Fruit fly (Drosophila melanogaster): ENCODE measurements around the gene CG4789.

Gene CG4789

dm6 chrX:16833097-16833496 lies 32.4 kb downstream of the CG4789 start (continued):
- TF ChIP-seq CG8290 (GFP tag; optimal IDR thresholded peaks at IDR 0.05) (peak; percentile 64), CG8290 (tag; optimal IDR thresholded peaks at IDR 0.05) (peak in 1 of 2 experiments; percentile 86), sqz (GFP tag; optimal IDR thresholded peaks at IDR 0.05) (peak; percentile 10), emc (GFP tag; optimal IDR thresholded peaks at IDR 0.05) (no peak), CG13424 (tag; optimal IDR thresholded peaks at IDR 0.05) (peak; percentile 82), Jarid2 (GFP tag; optimal IDR thresholded peaks at IDR 0.05) (peak; percentile 27), CG2875 (GFP tag; optimal IDR thresholded peaks at IDR 0.05) (peak; percentile 69), CG30020 (tag; optimal IDR thresholded peaks at IDR 0.05) (peak; percentile 22), pzg (GFP tag; optimal IDR thresholded peaks at IDR 0.05) (no peak), slp2 (GFP tag; optimal IDR thresholded peaks at IDR 0.05) (peak; percentile 75), Ssrp (tag; optimal IDR thresholded peaks at IDR 0.05) (peak; percentile 76), CG18599 (GFP tag; optimal IDR thresholded peaks at IDR 0.05) (peak; percentile 60), Dip3 (GFP tag; optimal IDR thresholded peaks at IDR 0.05) (no peak), lilli (GFP tag; optimal IDR thresholded peaks at IDR 0.05) (peak; percentile 60), Dip2 (GFP tag; IDR thresholded peaks at IDR 0.05) (no peak), CG6175 (GFP tag; IDR thresholded peaks at IDR 0.05) (no peak), Sox102F (GFP tag; optimal IDR thresholded peaks at IDR 0.05) (peak; percentile 87), Eip74EF (GFP tag; optimal IDR thresholded peaks at IDR 0.05) (peak in 1 of 2 experiments; percentile 82), H15 (GFP tag; IDR thresholded peaks at IDR 0.05) (peak; percentile 65), cad (GFP tag; optimal IDR thresholded peaks at IDR 0.05) (no peak), CG12071 (GFP tag; optimal IDR thresholded peaks at IDR 0.05) (peak; percentile 77), crol (GFP tag; IDR thresholded peaks at IDR 0.05) (no peak), CG3163 (GFP tag; optimal IDR thresholded peaks at IDR 0.05) (peak; percentile 2), CG14710 (tag; optimal IDR thresholded peaks at IDR 0.05) (peak; percentile 66), CG9215 (GFP tag; IDR thresholded peaks at IDR 0.05) (peak; percentile 53), gt (GFP tag; IDR thresholded peaks at IDR 0.05) (peak; percentile 34; the same call in 1 of the 2 replicates), hkb (optimal IDR thresholded peaks at IDR 0.05) (no peak), hkb (GFP tag; IDR thresholded peaks at IDR 0.05) (peak; percentile 85), so (GFP tag; IDR thresholded peaks at IDR 0.05) (peak; percentile 82; the same call in 2 of the 3 replicates), esg (GFP tag; conservative IDR thresholded peaks at IDR 0.05) (peak; percentile 64), crc (GFP tag; optimal IDR thresholded peaks at IDR 0.05) (no peak), bowl (GFP tag; IDR thresholded peaks at IDR 0.05) (no peak), sens-2 (GFP tag; IDR thresholded peaks at IDR 0.05) (peak; percentile 59; the same call in 1 of the 2 replicates), Max (GFP tag; optimal IDR thresholded peaks at IDR 0.05) (peak; percentile 27), CG17385 (GFP tag; optimal IDR thresholded peaks at IDR 0.05) (peak; percentile 70), Dad (GFP tag; optimal IDR thresholded peaks at IDR 0.05) (peak; percentile 35), Dll (GFP tag; IDR thresholded peaks at IDR 0.05; ENCODE audit: partially characterized antibody) (no peak), CG10209 (GFP tag; optimal IDR thresholded peaks at IDR 0.05) (peak; percentile 67), CG7963 (GFP tag; IDR thresholded peaks at IDR 0.05; ENCODE audit: partially characterized antibody) (no peak), mld (GFP tag; IDR thresholded peaks at IDR 0.05; ENCODE audit: partially characterized antibody) (no peak), NC2α (GFP tag; optimal IDR thresholded peaks at IDR 0.05) (no peak), CG10274 (GFP tag; optimal IDR thresholded peaks at IDR 0.05) (peak; percentile 4), Drgx (GFP tag; IDR thresholded peaks at IDR 0.05) (peak; percentile 86), otp (GFP tag; IDR thresholded peaks at IDR 0.05) (peak; percentile 80; the same call in 2 of the 3 replicates), twi (tag; optimal IDR thresholded peaks at IDR 0.05) (peak; percentile 52), odd (GFP tag; optimal IDR thresholded peaks at IDR 0.05) (peak; percentile 69), nerfin-1 (tag; optimal IDR thresholded peaks at IDR 0.05) (peak; percentile 62), CG18011 (GFP tag; optimal IDR thresholded peaks at IDR 0.05) (peak; percentile 6), pfk (GFP tag; optimal IDR thresholded peaks at IDR 0.05) (no peak), CG12744 (GFP tag; optimal IDR thresholded peaks at IDR 0.05) (no peak), CG3065 (GFP tag; optimal IDR thresholded peaks at IDR 0.05) (peak; percentile 9)

All from whole organism, embryonic.